Fruit fly (Drosophila melanogaster): ENCODE measurements around the gene Prosbeta3.

Gene Prosbeta3

dm6 chr3R:9039448-9039847, 33.4 kb upstream of the Prosbeta3 start, which contains the start of gene neur (continued):
- no peak for TF ChIP-seq D19A (tag; optimal IDR thresholded peaks at IDR 0.05)
- TF ChIP-seq CG18619 (GFP tag; optimal IDR thresholded peaks at IDR 0.05), result peak; percentile 25
- no peak for TF ChIP-seq CG2199 (GFP tag; IDR thresholded peaks at IDR 0.05)
- TF ChIP-seq CG14860 (GFP tag; IDR thresholded peaks at IDR 0.05; ENCODE audit: partially characterized antibody), result 0 out of 3 replicates have a peak, but pooled peaks have one; percentile 54
- no peak for TF ChIP-seq sd (tag; optimal IDR thresholded peaks at IDR 0.05)
- peak; percentile 44 for TF ChIP-seq CG8924 (tag; optimal IDR thresholded peaks at IDR 0.05)
- peak; percentile 59 for TF ChIP-seq sug (tag; optimal IDR thresholded peaks at IDR 0.05)
- TF ChIP-seq Doc2 (GFP tag; IDR thresholded peaks at IDR 0.05), result no peak
- TF ChIP-seq CG18262 (tag; optimal IDR thresholded peaks at IDR 0.05), result peak; percentile 30
- no peak for TF ChIP-seq lbe (GFP tag; optimal IDR thresholded peaks at IDR 0.05)
- peak; percentile 38 for TF ChIP-seq CG9817 (tag; optimal IDR thresholded peaks at IDR 0.05)
- peak; percentile 60; the same call in 2 of the 3 replicates for TF ChIP-seq CG17361 (GFP tag; IDR thresholded peaks at IDR 0.05)
- peak; percentile 19 for TF ChIP-seq CG12104 (GFP tag; optimal IDR thresholded peaks at IDR 0.05)
- peak; percentile 29 for TF ChIP-seq CG3847 (GFP tag; IDR thresholded peaks at IDR 0.05)
- no peak for TF ChIP-seq pum (GFP tag; optimal IDR thresholded peaks at IDR 0.05)
- TF ChIP-seq CG34224 (GFP tag; IDR thresholded peaks at IDR 0.05; ENCODE audit: partially characterized antibody), result peak; percentile 59
- peak; percentile 19 for TF ChIP-seq CG2120 (GFP tag; optimal IDR thresholded peaks at IDR 0.05)
- 0 out of 2 replicates have a peak, but pooled peaks have one; percentile 13 for TF ChIP-seq nerfin-2 (GFP tag; IDR thresholded peaks at IDR 0.05; ENCODE audit: partially characterized antibody)
- no peak for TF ChIP-seq eve (GFP tag; optimal IDR thresholded peaks at IDR 0.05)
- TF ChIP-seq CG12391 (tag; optimal IDR thresholded peaks at IDR 0.05), result peak; percentile 45
- no peak for TF ChIP-seq zf30C (GFP tag; optimal IDR thresholded peaks at IDR 0.05)
- no peak for TF ChIP-seq CG17328 (GFP tag; IDR thresholded peaks at IDR 0.05)
- TF ChIP-seq MBD-R2 (GFP tag; IDR thresholded peaks at IDR 0.05), result peak; percentile 57
- TF ChIP-seq Dek (tag; optimal IDR thresholded peaks at IDR 0.05), result no peak
- TF ChIP-seq nerfin-1 (tag; optimal IDR thresholded peaks at IDR 0.05), result peak; percentile 9
- no peak for TF ChIP-seq CG18011 (GFP tag; optimal IDR thresholded peaks at IDR 0.05)
- peak; percentile 27 for TF ChIP-seq chn (GFP tag; optimal IDR thresholded peaks at IDR 0.05)
- TF ChIP-seq CG17186 (GFP tag; optimal IDR thresholded peaks at IDR 0.05), result peak; percentile 38
- TF ChIP-seq ase (GFP tag; IDR thresholded peaks at IDR 0.05), result no peak
- peak; percentile 42 for TF ChIP-seq CG2712 (tag; optimal IDR thresholded peaks at IDR 0.05)
- no peak for TF ChIP-seq tap (tag; optimal IDR thresholded peaks at IDR 0.05)
- TF ChIP-seq gsb-n (tag; optimal IDR thresholded peaks at IDR 0.05), result peak; percentile 31
- TF ChIP-seq mirr (GFP tag; optimal IDR thresholded peaks at IDR 0.05), result no peak
- TF ChIP-seq zfh2 (GFP tag; optimal IDR thresholded peaks at IDR 0.05), result peak; percentile 18
- no peak for TF ChIP-seq bowl (GFP tag; IDR thresholded peaks at IDR 0.05)
- peak; percentile 39 for TF ChIP-seq CG3281 (GFP tag; optimal IDR thresholded peaks at IDR 0.05)
- TF ChIP-seq ems (GFP tag; optimal IDR thresholded peaks at IDR 0.05), result no peak
- TF ChIP-seq unpg (GFP tag; optimal IDR thresholded peaks at IDR 0.05), result no peak
- TF ChIP-seq CG4617 (GFP tag; optimal IDR thresholded peaks at IDR 0.05; ENCODE audit: borderline replicate concordance), result peak; percentile 58
- no peak for TF ChIP-seq dimm (GFP tag; IDR thresholded peaks at IDR 0.05)
- peak; percentile 88 for TF ChIP-seq Sin3A (optimal IDR thresholded peaks at IDR 0.05)
- peak; percentile 91 for TF ChIP-seq Ets65A (GFP tag)
- TF ChIP-seq CG32767 (GFP tag; IDR thresholded peaks at IDR 0.05), result no peak
- peak; percentile 35 for TF ChIP-seq Rfx (GFP tag; IDR thresholded peaks at IDR 0.05)
- peak; percentile 60; the same call in 1 of the 2 replicates for TF ChIP-seq bbx (GFP tag; IDR thresholded peaks at IDR 0.05; ENCODE audit: partially characterized antibody)
- TF ChIP-seq br (optimal IDR thresholded peaks at IDR 0.05), result no peak
- TF ChIP-seq CG9932 (GFP tag; IDR thresholded peaks at IDR 0.05), result peak; percentile 45; the same call in 1 of the 2 replicates
- no peak for TF ChIP-seq slou (GFP tag; optimal IDR thresholded peaks at IDR 0.05)
- TF ChIP-seq CG5245 (GFP tag; optimal IDR thresholded peaks at IDR 0.05), result no peak
- peak in 1 of 2 experiments; percentile 3 for TF ChIP-seq chif (GFP tag; optimal IDR thresholded peaks at IDR 0.05)
- 0 out of 2 replicates have a peak, but pooled peaks have one; percentile 18 for TF ChIP-seq hbn (GFP tag; IDR thresholded peaks at IDR 0.05; ENCODE audit: partially characterized antibody)
- no peak for TF ChIP-seq CG7372 (GFP tag; IDR thresholded peaks at IDR 0.05)

All from whole organism, embryonic.